Fruit fly (Drosophila melanogaster) whole organism, prepupa: ENCODE data around the gene Bacc.

Source experiments
- Blimp-1 ChIP-seq: fragments of 200-800 bp; sonication (Bioruptor generic); optimal IDR thresholded peaks from 3 replicates; lab custom pipeline; 2017; ENCODE audit warnings: missing biosample characterization, missing genetic modification characterization, mild to moderate bottlenecking, moderate library complexity, missing genetic modification reagents
- CG10631 ChIP-seq: fragments of 200-800 bp; sonication (Bioruptor generic); optimal IDR thresholded peaks from 2 replicates; lab custom pipeline; 2016; ENCODE audit warnings: missing biosample characterization, missing genetic modification characterization
- CG11294 ChIP-seq: fragments of 200-800 bp; sonication (Bioruptor generic); IDR thresholded peaks from 2 replicates; pipeline ENCODE4 v1.3.6; 2022; ENCODE audit warnings: missing biosample characterization, missing genetic modification characterization
- CG11902 ChIP-seq: fragments of 200-800 bp; sonication (Bioruptor generic); optimal IDR thresholded peaks from 3 replicates; lab custom pipeline; 2016; ENCODE audit warnings: missing biosample characterization, missing genetic modification characterization
- CG16779 ChIP-seq: fragments of 200-800 bp; sonication (Bioruptor generic); optimal IDR thresholded peaks from 3 replicates; lab custom pipeline; 2017; ENCODE audit warnings: missing biosample characterization, mild to moderate bottlenecking, missing genetic modification characterization
- CG3032 ChIP-seq: fragments of 200-800 bp; optimal IDR thresholded peaks from 2 replicates; lab custom pipeline; 2019; ENCODE audit warnings: missing biosample characterization, mild to moderate bottlenecking, missing genetic modification characterization, moderate library complexity
- CG32006 ChIP-seq: fragments of 200-800 bp; sonication (Bioruptor generic); optimal IDR thresholded peaks from 3 replicates; lab custom pipeline; 2017; ENCODE audit warnings: missing biosample characterization, mild to moderate bottlenecking, missing genetic modification characterization
- CG3919 ChIP-seq: fragments of 200-800 bp; sonication (Bioruptor generic); optimal IDR thresholded peaks from 3 replicates; lab custom pipeline; 2016; ENCODE audit warnings: missing biosample characterization, missing genetic modification characterization
- CG6276 ChIP-seq: fragments of 200-800 bp; sonication (Bioruptor generic); optimal IDR thresholded peaks from 2 replicates; lab custom pipeline; 2017; ENCODE audit warnings: missing biosample characterization, mild to moderate bottlenecking, missing genetic modification characterization
- CG6792 ChIP-seq: fragments of 200-800 bp; sonication (Bioruptor generic); optimal IDR thresholded peaks from 3 replicates; lab custom pipeline; 2016; ENCODE audit warnings: missing biosample characterization, missing genetic modification characterization
- CG6854 ChIP-seq: fragments of 200-800 bp; sonication (Bioruptor generic); optimal IDR thresholded peaks from 2 replicates; lab custom pipeline; 2017; ENCODE audit warnings: missing biosample characterization, mild to moderate bottlenecking, missing genetic modification characterization
- CG7368 ChIP-seq: fragments of 200-800 bp; sonication (Bioruptor generic); optimal IDR thresholded peaks from 3 replicates; lab custom pipeline; 2016; ENCODE audit warnings: missing biosample characterization, missing genetic modification characterization
- CG8119 ChIP-seq: fragments of 200-800 bp; sonication (Bioruptor generic); IDR thresholded peaks from 3 replicates; pipeline ENCODE4 v1.3.6; 2022; ENCODE audit warnings: missing biosample characterization, missing genetic modification characterization
- CG8319 ChIP-seq: fragments of 200-800 bp; sonication (Bioruptor generic); optimal IDR thresholded peaks from 3 replicates; lab custom pipeline; 2016; ENCODE audit warnings: missing biosample characterization, missing genetic modification characterization
- CG8632 ChIP-seq: fragments of 200-800 bp; sonication (Bioruptor generic); optimal IDR thresholded peaks from 3 replicates; lab custom pipeline; 2016; ENCODE audit warnings: missing biosample characterization, missing genetic modification characterization
- Eip75B ChIP-seq: fragments of 200-800 bp; sonication (Bioruptor generic); optimal IDR thresholded peaks from 3 replicates; lab custom pipeline; 2016; ENCODE audit warnings: missing biosample characterization, missing genetic modification characterization
- Eip78C ChIP-seq: fragments of 200-800 bp; sonication (Bioruptor generic); peaks from one replicate; lab custom pipeline; 2016; ENCODE audit warnings: missing biosample characterization, missing genetic modification characterization
- Eip93F ChIP-seq: fragments of 200-800 bp; sonication (Bioruptor generic); optimal IDR thresholded peaks from 2 replicates; lab custom pipeline; 2016; ENCODE audit warnings: missing biosample characterization, mild to moderate bottlenecking, missing genetic modification characterization
- Ets96B ChIP-seq: fragments of 200-800 bp; optimal IDR thresholded peaks from 2 replicates; lab custom pipeline; 2019; ENCODE audit warnings: missing biosample characterization, mild to moderate bottlenecking, missing genetic modification characterization, moderate library complexity
- Gug ChIP-seq: fragments of 200-800 bp; sonication (Bioruptor generic); IDR thresholded peaks from 2 replicates; pipeline ENCODE4 v1.3.6; 2022; ENCODE audit warnings: missing biosample characterization, missing genetic modification characterization
- Hr4 ChIP-seq: fragments of 200-800 bp; sonication (Bioruptor generic); optimal IDR thresholded peaks from 3 replicates; lab custom pipeline; 2016; ENCODE audit warnings: missing biosample characterization, missing genetic modification characterization
- Lpt ChIP-seq: fragments of 200-800 bp; sonication (Bioruptor generic); optimal IDR thresholded peaks from 3 replicates; lab custom pipeline; 2016; ENCODE audit warnings: missing biosample characterization, missing genetic modification characterization
- Met ChIP-seq: fragments of 200-800 bp; sonication (Bioruptor generic); optimal IDR thresholded peaks from 3 replicates; lab custom pipeline; 2016; ENCODE audit warnings: missing biosample characterization, missing genetic modification characterization
- OdsH ChIP-seq: fragments of 200-800 bp; sonication (Bioruptor generic); optimal IDR thresholded peaks from 3 replicates; lab custom pipeline; 2016; ENCODE audit warnings: missing biosample characterization, missing genetic modification characterization
- Smox ChIP-seq: fragments of 200-800 bp; sonication (Bioruptor generic); optimal IDR thresholded peaks from 3 replicates; lab custom pipeline; 2016; ENCODE audit warnings: missing biosample characterization, missing genetic modification characterization
- Sox102F ChIP-seq: fragments of 200-800 bp; sonication (Bioruptor generic); optimal IDR thresholded peaks from 2 replicates; lab custom pipeline; 2016; ENCODE audit warnings: missing biosample characterization, mild to moderate bottlenecking, missing genetic modification characterization
- Sox14 ChIP-seq: fragments of 200-800 bp; sonication (Bioruptor generic); optimal IDR thresholded peaks from 3 replicates; lab custom pipeline; 2016; ENCODE audit warnings: missing biosample characterization, missing genetic modification characterization
- Sox15 ChIP-seq: fragments of 200-800 bp; sonication (Bioruptor generic); optimal IDR thresholded peaks from 3 replicates; lab custom pipeline; 2016; ENCODE audit warnings: missing biosample characterization, missing genetic modification characterization
- achi ChIP-seq: fragments of 200-800 bp; sonication (Bioruptor generic); optimal IDR thresholded peaks from 3 replicates; lab custom pipeline; 2016; ENCODE audit warnings: missing biosample characterization, missing genetic modification characterization
- acj6 ChIP-seq: fragments of 200-800 bp; sonication (Bioruptor generic); optimal IDR thresholded peaks from 3 replicates; lab custom pipeline; 2016; ENCODE audit warnings: missing biosample characterization, missing genetic modification characterization
- cyc ChIP-seq: fragments of 200-800 bp; sonication (Bioruptor generic); optimal IDR thresholded peaks from 3 replicates; lab custom pipeline; 2016; ENCODE audit warnings: missing biosample characterization, missing genetic modification characterization
- dac ChIP-seq: fragments of 200-800 bp; sonication (Bioruptor generic); optimal IDR thresholded peaks from 2 replicates; lab custom pipeline; 2017; ENCODE audit warnings: missing biosample characterization, mild to moderate bottlenecking, missing genetic modification characterization
- dsx ChIP-seq: fragments of 200-800 bp; optimal IDR thresholded peaks from 3 replicates; lab custom pipeline; 2019; ENCODE audit warnings: missing biosample characterization, mild to moderate bottlenecking, missing genetic modification characterization, moderate library complexity; ENCODE audit not compliant: poor library complexity, severe bottlenecking
- esn ChIP-seq: fragments of 200-800 bp; sonication (Bioruptor generic); optimal IDR thresholded peaks from 2 replicates; lab custom pipeline; 2016; ENCODE audit warnings: missing biosample characterization, mild to moderate bottlenecking, missing genetic modification characterization, moderate library complexity
- fd59A ChIP-seq: fragments of 200-800 bp; sonication (Bioruptor generic); optimal IDR thresholded peaks from 2 replicates; lab custom pipeline; 2017; ENCODE audit warnings: missing biosample characterization, mild to moderate bottlenecking, missing genetic modification characterization, missing genetic modification reagents
- fkh ChIP-seq: fragments of 200-800 bp; sonication (Bioruptor generic); optimal IDR thresholded peaks from 3 replicates; lab custom pipeline; 2017; ENCODE audit warnings: missing biosample characterization, mild to moderate bottlenecking, missing genetic modification characterization, moderate library complexity
- lz ChIP-seq: fragments of 200-800 bp; sonication (Bioruptor generic); optimal IDR thresholded peaks from 3 replicates; lab custom pipeline; 2016; ENCODE audit warnings: missing biosample characterization, missing genetic modification characterization
- net ChIP-seq: fragments of 200-800 bp; sonication (Bioruptor generic); optimal IDR thresholded peaks from 3 replicates; lab custom pipeline; 2016; ENCODE audit warnings: missing biosample characterization, missing genetic modification characterization
- pdm3 ChIP-seq: fragments of 200-800 bp; sonication (Bioruptor generic); optimal IDR thresholded peaks from 3 replicates; lab custom pipeline; 2016; ENCODE audit warnings: missing biosample characterization, missing genetic modification characterization
- salr ChIP-seq, 2 experiments: fragments of 200-800 bp; sonication (Bioruptor generic); optimal IDR thresholded peaks; 3 replicates each; lab custom pipeline; 2016 to 2018; ENCODE audit warnings: missing biosample characterization in 2 of 2, missing genetic modification characterization in 2 of 2, mild to moderate bottlenecking in 1 of 2
- spab ChIP-seq: fragments of 200-800 bp; sonication (Bioruptor generic); optimal IDR thresholded peaks from 2 replicates; lab custom pipeline; 2017; ENCODE audit warnings: missing biosample characterization, mild to moderate bottlenecking, missing genetic modification characterization, missing genetic modification reagents
- ss ChIP-seq, 2 experiments: fragments of 200-800 bp; sonication (Bioruptor generic); optimal IDR thresholded peaks; 2 replicates in 1 of 2; 3 replicates in 1 of 2; lab custom pipeline; 2017 to 2018; ENCODE audit warnings: mild to moderate bottlenecking in 2 of 2, missing biosample characterization in 2 of 2, missing genetic modification characterization in 2 of 2, moderate library complexity in 1 of 2
- svp ChIP-seq: fragments of 200-800 bp; sonication (Bioruptor generic); peaks from one replicate; lab custom pipeline; 2016; ENCODE audit warnings: missing biosample characterization, missing genetic modification characterization
- topi ChIP-seq: fragments of 200-800 bp; sonication (Bioruptor generic); optimal IDR thresholded peaks from 3 replicates; lab custom pipeline; 2016; ENCODE audit warnings: missing biosample characterization, missing genetic modification characterization
- vri ChIP-seq: fragments of 200-800 bp; sonication (Bioruptor generic); optimal IDR thresholded peaks from 3 replicates; lab custom pipeline; 2016; ENCODE audit warnings: missing biosample characterization, mild to moderate bottlenecking, missing genetic modification characterization

Gene Bacc

dm6 chr2L:2731370-2732138 lies 20.7 kb upstream of the Bacc start (continued):
- TF ChIP-seq CG8632 (GFP tag; lab: Kevin White, UChicago): no peak
- peak; percentile 4 for TF ChIP-seq CG3919
- peak; percentile 75 for TF ChIP-seq svp (GFP tag; lab: Kevin White, UChicago)
- no peak for TF ChIP-seq net (GFP tag; lab: Kevin White, UChicago)

DNA sequence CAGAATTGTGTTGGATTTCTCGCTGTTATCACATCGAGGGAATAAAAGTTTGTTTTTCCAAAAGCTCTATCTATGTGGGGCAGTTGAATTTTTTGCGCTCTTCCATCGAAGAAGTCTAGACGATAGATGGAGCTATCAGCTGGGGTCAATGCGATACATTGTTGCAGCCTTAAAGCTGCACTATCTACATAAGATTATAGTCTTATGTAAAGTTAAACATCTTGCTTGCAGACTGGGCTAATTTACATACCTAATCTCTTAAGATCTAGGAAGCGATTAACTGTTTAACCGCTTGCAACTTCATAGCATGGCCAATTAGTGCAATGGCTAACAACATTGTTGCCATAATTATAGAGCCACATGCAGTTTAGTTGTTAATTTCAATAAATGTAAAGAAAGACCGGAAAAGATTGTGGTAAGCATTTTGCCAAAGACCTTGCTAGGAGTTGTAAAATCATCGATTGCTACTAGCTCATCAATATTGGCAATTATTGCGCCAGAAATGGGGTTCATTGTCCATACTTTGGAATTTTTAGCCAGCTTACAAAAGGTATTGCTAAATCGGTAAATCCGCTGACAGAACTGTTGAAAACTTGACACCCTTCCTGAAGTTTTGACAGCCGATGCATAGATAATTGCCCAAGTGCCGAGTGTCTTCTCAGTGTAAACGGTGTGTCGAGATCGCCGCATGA lies 20.0 kb upstream of the Bacc start:
- peak; percentile 48 for TF ChIP-seq dsx
- no peak for TF ChIP-seq Met

- no peak for TF ChIP-seq Eip93F
- peak; percentile 86 for TF ChIP-seq CG32006 (GFP tag; lab: Kevin White, UChicago)
- peak; percentile 81 for TF ChIP-seq esn (GFP tag; lab: Kevin White, UChicago)
- TF ChIP-seq achi (GFP tag; lab: Kevin White, UChicago): peak; percentile 84
- TF ChIP-seq CG11902 (GFP tag; lab: Kevin White, UChicago): peak; percentile 67
- TF ChIP-seq CG7368 (GFP tag; lab: Kevin White, UChicago): peak; percentile 72
- TF ChIP-seq lz (GFP tag; lab: Kevin White, UChicago): peak; percentile 69
- no peak for TF ChIP-seq Sox102F
- TF ChIP-seq OdsH: peak; percentile 84
- no peak for TF ChIP-seq CG6854 (GFP tag; lab: Kevin White, UChicago)
- TF ChIP-seq Eip78C (GFP tag; lab: Kevin White, UChicago): peak; percentile 94
- TF ChIP-seq spab: peak; percentile 89
- TF ChIP-seq Met: peak; percentile 78
- peak; percentile 60 for TF ChIP-seq Sox15 (GFP tag; lab: Kevin White, UChicago)
- peak; percentile 72 for TF ChIP-seq CG11294 (GFP tag; lab: Robert Waterston, UW)
- TF ChIP-seq Eip75B (GFP tag; lab: Kevin White, UChicago): peak; percentile 71
- peak; percentile 70 for TF ChIP-seq CG8319
- peak; percentile 83 for TF ChIP-seq pdm3 (GFP tag; lab: Kevin White, UChicago)
- peak; percentile 73 for TF ChIP-seq net (GFP tag; lab: Kevin White, UChicago)
- TF ChIP-seq CG10631 (GFP tag; lab: Kevin White, UChicago): peak; percentile 84
- peak; percentile 48 for TF ChIP-seq CG16779 (tag; lab: Kevin White, UChicago)
- peak; percentile 67 for TF ChIP-seq topi (GFP tag; lab: Kevin White, UChicago)
- TF ChIP-seq Sox14 (GFP tag; lab: Kevin White, UChicago): peak; percentile 86
- TF ChIP-seq dac (GFP tag; lab: Kevin White, UChicago): peak; percentile 36
- TF ChIP-seq CG6792 (GFP tag; lab: Kevin White, UChicago): peak; percentile 76
- peak; percentile 80 for TF ChIP-seq Ets96B
- peak; percentile 31 for TF ChIP-seq Blimp-1 (GFP tag; lab: Kevin White, UChicago)
- TF ChIP-seq vri (GFP tag; lab: Kevin White, UChicago): peak; percentile 16
- TF ChIP-seq svp (GFP tag; lab: Kevin White, UChicago): peak; percentile 90
- TF ChIP-seq CG3032 (tag; lab: Kevin White, UChicago): peak; percentile 90
- TF ChIP-seq Smox (GFP tag; lab: Kevin White, UChicago): peak; percentile 61
- TF ChIP-seq salr (GFP tag; optimal IDR thresholded peaks at IDR 0.05; lab: Kevin White, UChicago): peak; percentile 69 to 79
- peak; percentile 74 for TF ChIP-seq CG6276 (GFP tag; lab: Kevin White, UChicago)
- peak; percentile 88 for TF ChIP-seq fd59A (GFP tag; lab: Kevin White, UChicago)
- TF ChIP-seq acj6: peak; percentile 86
- peak; percentile 81 for TF ChIP-seq CG8119 (GFP tag; lab: Robert Waterston, UW)
- TF ChIP-seq CG3919: peak; percentile 82
- peak; percentile 68 for TF ChIP-seq Lpt (GFP tag; lab: Kevin White, UChicago)
- TF ChIP-seq Gug (GFP tag; lab: Robert Waterston, UW): peak; percentile 79
- peak; percentile 74 for TF ChIP-seq Hr4 (GFP tag; lab: Kevin White, UChicago)
- TF ChIP-seq ss (GFP tag; optimal IDR thresholded peaks at IDR 0.05; lab: Kevin White, UChicago): peak; percentile 83 to 87
- no peak for TF ChIP-seq fkh (GFP tag; lab: Kevin White, UChicago)
- TF ChIP-seq cyc (GFP tag; lab: Kevin White, UChicago): peak; percentile 70
- peak; percentile 48 for TF ChIP-seq CG8632 (GFP tag; lab: Kevin White, UChicago)
Observed at dm6 chr2L:2734215-2734614, 18.0 kb upstream of the Bacc start.
